Worm (Caenorhabditis elegans) whole organism, early embryonic: ENCODE data around the gene smg-8.
A peak's percentile ranks its signal among the peaks of the same experiment; 100 is the strongest.

Experiments used
- B0310.2 ChIP-seq: sonication (generic microtip); optimal IDR thresholded peaks from 2 replicates; lab custom pipeline; 2016; ENCODE audit warnings: mild to moderate bottlenecking, missing genetic modification characterization, missing compliant biosample characterization
- F13C5.2 ChIP-seq: sonication (generic microtip); optimal IDR thresholded peaks from 2 replicates; lab custom pipeline; 2017; ENCODE audit warnings: mild to moderate bottlenecking, missing genetic modification characterization, inconsistent platforms, missing compliant biosample characterization
- aly-1 ChIP-seq: sonication (generic microtip); optimal IDR thresholded peaks from 2 replicates; lab custom pipeline; 2016; ENCODE audit warnings: missing genetic modification characterization, missing compliant biosample characterization
- ama-1 ChIP-seq: fragments of 150-350 bp; optimal IDR thresholded peaks from 2 replicates; lab custom pipeline; 2014
- ceh-13 ChIP-seq: fragments of 200-800 bp; sonication (Bioruptor generic); optimal IDR thresholded peaks from 2 replicates; lab custom pipeline; 2018; ENCODE audit warnings: mild to moderate bottlenecking, missing genetic modification characterization, missing compliant biosample characterization
- ceh-36 ChIP-seq: sonication (generic microtip); optimal IDR thresholded peaks from 2 replicates; lab custom pipeline; 2016; ENCODE audit warnings: missing genetic modification characterization, inconsistent platforms, missing compliant biosample characterization
- ets-7 ChIP-seq: sonication (generic microtip); optimal IDR thresholded peaks from 2 replicates; lab custom pipeline; 2016; ENCODE audit warnings: missing genotype, missing genetic modification characterization, missing compliant biosample characterization
- flt-1 ChIP-seq: fragments of 200-800 bp; sonication (Bioruptor generic); IDR thresholded peaks from 2 replicates; pipeline ENCODE4 v1.3.6; 2022; ENCODE audit warnings: missing genetic modification characterization, missing compliant biosample characterization
- hmbx-1 ChIP-seq: sonication (generic microtip); optimal IDR thresholded peaks from 2 replicates; lab custom pipeline; 2016; ENCODE audit warnings: mild to moderate bottlenecking, missing genetic modification characterization, missing compliant biosample characterization
- hmg-4 ChIP-seq: fragments of 200-800 bp; sonication (Bioruptor generic); optimal IDR thresholded peaks from 2 replicates; lab custom pipeline; 2018; ENCODE audit warnings: mild to moderate bottlenecking, missing genetic modification characterization, missing compliant biosample characterization
- hnd-1 ChIP-seq: sonication (generic microtip); optimal IDR thresholded peaks from 2 replicates; lab custom pipeline; 2016; ENCODE audit warnings: missing genetic modification characterization, missing compliant biosample characterization
- pes-1 ChIP-seq: fragments of 200-800 bp; sonication (Bioruptor generic); IDR thresholded peaks from 2 replicates; pipeline ENCODE4 v1.3.6; 2022; ENCODE audit warnings: missing genetic modification reagents, missing genetic modification characterization, missing compliant biosample characterization
- scrt-1 ChIP-seq: fragments of 200-800 bp; sonication (Bioruptor generic); IDR thresholded peaks from 2 replicates; pipeline ENCODE4 v1.3.6; 2022; ENCODE audit warnings: missing genetic modification characterization, missing compliant biosample characterization
- sea-1 ChIP-seq: fragments of 200-800 bp; sonication (Bioruptor generic); conservative IDR thresholded peaks from 2 replicates; pipeline ENCODE4 v1.3.6; 2022; ENCODE audit warnings: missing genetic modification characterization, missing compliant biosample characterization
- tbx-11 ChIP-seq: fragments of 200-800 bp; sonication (Bioruptor generic); IDR thresholded peaks from 2 replicates; pipeline ENCODE4 v1.3.6; 2022; ENCODE audit warnings: missing genetic modification characterization, missing compliant biosample characterization
- tbx-37 ChIP-seq: fragments of 200-800 bp; sonication (Bioruptor generic); conservative IDR thresholded peaks from 2 replicates; pipeline ENCODE4 v1.3.6; 2022; ENCODE audit warnings: missing genetic modification reagents, missing genetic modification characterization, missing compliant biosample characterization
- tra-4 ChIP-seq: sonication (generic microtip); optimal IDR thresholded peaks from 2 replicates; lab custom pipeline; 2017; ENCODE audit warnings: missing genetic modification characterization, missing compliant biosample characterization

The smg-8 gene

ce11 chrII:14437922-14438458 is 3.2 kb upstream of the smg-8 start, which contains the start of gene K04B12.2:
Gene K04B12.2 (minus strand): TSS chrII:14437972.
- TF ChIP-seq F13C5.2 (tag; lab: Kevin White, UChicago) = peak; percentile 60
- TF ChIP-seq ceh-13 (GFP tag; lab: Kevin White, UChicago) = no peak
- no peak for TF ChIP-seq ets-7 (tag; lab: Kevin White, UChicago)
- TF ChIP-seq hmg-4 = peak; percentile 59
- 0 out of 2 replicates have a peak, but pooled peaks have one; percentile 17 for TF ChIP-seq sea-1 (GFP tag; lab: Robert Waterston, UW)
- no peak for TF ChIP-seq tbx-37 (GFP tag; lab: Robert Waterston, UW)
- TF ChIP-seq hnd-1 (tag; lab: Kevin White, UChicago) = no peak

ce11 chrII:14451934-14452333 is 10.7 kb downstream of the smg-8 start:
- TF ChIP-seq aly-1 (tag; lab: Kevin White, UChicago) = no peak
- TF ChIP-seq sea-1 (GFP tag; lab: Robert Waterston, UW) = no peak
- TF ChIP-seq hnd-1 (tag; lab: Kevin White, UChicago) = no peak
- TF ChIP-seq scrt-1 (GFP tag; lab: Robert Waterston, UW) = no peak
- TF ChIP-seq ama-1 (lab: Kevin White, UChicago) = no peak

- TF ChIP-seq ama-1 (lab: Kevin White, UChicago) = no peak
- no peak for TF ChIP-seq hnd-1 (tag; lab: Kevin White, UChicago)
- no peak for TF ChIP-seq tbx-11 (GFP tag; lab: Robert Waterston, UW)
- no peak for TF ChIP-seq ceh-13 (GFP tag; lab: Kevin White, UChicago)
- no peak for TF ChIP-seq tbx-37 (GFP tag; lab: Robert Waterston, UW)
- TF ChIP-seq ceh-36 = no peak
- TF ChIP-seq pes-1 = no peak
- TF ChIP-seq flt-1 = no peak
- TF ChIP-seq hmg-4 = no peak
- TF ChIP-seq tra-4 (tag; lab: Kevin White, UChicago) = no peak
- TF ChIP-seq B0310.2 (tag; lab: Kevin White, UChicago) = no peak
- TF ChIP-seq ets-7 (tag; lab: Kevin White, UChicago) = no peak
- TF ChIP-seq aly-1 (tag; lab: Kevin White, UChicago) = no peak
- TF ChIP-seq sea-1 (GFP tag; lab: Robert Waterston, UW) = no peak
Measured at ce11 chrII:14455332-14455731, 14.1 kb downstream of the smg-8 start, which contains the start of gene dmsr-6. Gene dmsr-6 (plus strand): TSS chrII:14455632.

ce11 chrII:14470020-14470419 is 28.8 kb downstream of the smg-8 start:
- TF ChIP-seq pes-1 = no peak
- no peak for TF ChIP-seq aly-1 (tag; lab: Kevin White, UChicago)
- TF ChIP-seq ceh-36 = no peak
- TF ChIP-seq sea-1 (GFP tag; lab: Robert Waterston, UW) = no peak
- no peak for TF ChIP-seq B0310.2 (tag; lab: Kevin White, UChicago)
- TF ChIP-seq tbx-11 (GFP tag; lab: Robert Waterston, UW) = no peak
- TF ChIP-seq scrt-1 (GFP tag; lab: Robert Waterston, UW) = no peak
- TF ChIP-seq hnd-1 (tag; lab: Kevin White, UChicago) = no peak
- no peak for TF ChIP-seq ets-7 (tag; lab: Kevin White, UChicago)
- TF ChIP-seq tbx-37 (GFP tag; lab: Robert Waterston, UW) = no peak
- TF ChIP-seq ama-1 (lab: Kevin White, UChicago) = no peak
- TF ChIP-seq hmbx-1 (tag; lab: Kevin White, UChicago) = no peak
- TF ChIP-seq tra-4 (tag; lab: Kevin White, UChicago) = no peak
- TF ChIP-seq ceh-13 (GFP tag; lab: Kevin White, UChicago) = no peak

ce11 chrII:14474700-14475099 is 33.5 kb downstream of the smg-8 start:
- TF ChIP-seq flt-1 = peak; percentile 70
- TF ChIP-seq sea-1 (GFP tag; lab: Robert Waterston, UW) = 0 out of 2 replicates have a peak, but pooled peaks have one; percentile 60
- peak; percentile 25 for TF ChIP-seq ceh-36
- 0 out of 2 replicates have a peak, but pooled peaks have one; percentile 25 for TF ChIP-seq tbx-37 (GFP tag; lab: Robert Waterston, UW)
- peak; percentile 56 for TF ChIP-seq scrt-1 (GFP tag; lab: Robert Waterston, UW)
- peak; percentile 73 for TF ChIP-seq pes-1
- no peak for TF ChIP-seq aly-1 (tag; lab: Kevin White, UChicago)
- TF ChIP-seq ceh-13 (GFP tag; lab: Kevin White, UChicago) = no peak
- TF ChIP-seq hmg-4 = peak; percentile 0

ce11 chrII:14479583-14480245 is 38.5 kb downstream of the smg-8 start, which contains the start of gene C13B4.1:
Gene C13B4.1 (minus strand): TSS chrII:14479633.
- no peak for TF ChIP-seq flt-1
- no peak for TF ChIP-seq scrt-1 (GFP tag; lab: Robert Waterston, UW)
- TF ChIP-seq pes-1 = no peak
- no peak for TF ChIP-seq B0310.2 (tag; lab: Kevin White, UChicago)
- TF ChIP-seq aly-1 (tag; lab: Kevin White, UChicago) = no peak
- no peak for TF ChIP-seq F13C5.2 (tag; lab: Kevin White, UChicago)
- no peak for TF ChIP-seq ets-7 (tag; lab: Kevin White, UChicago)
- no peak for TF ChIP-seq ama-1 (lab: Kevin White, UChicago)
- TF ChIP-seq ceh-13 (GFP tag; lab: Kevin White, UChicago) = no peak
- TF ChIP-seq hmg-4 = no peak
- TF ChIP-seq hmbx-1 (tag; lab: Kevin White, UChicago) = no peak
- no peak for TF ChIP-seq tbx-37 (GFP tag; lab: Robert Waterston, UW)
- no peak for TF ChIP-seq ceh-36
- no peak for TF ChIP-seq sea-1 (GFP tag; lab: Robert Waterston, UW)
- TF ChIP-seq tra-4 (tag; lab: Kevin White, UChicago) = no peak
- no peak for TF ChIP-seq tbx-11 (GFP tag; lab: Robert Waterston, UW)
- no peak for TF ChIP-seq hnd-1 (tag; lab: Kevin White, UChicago)

- no peak for TF ChIP-seq hnd-1 (tag; lab: Kevin White, UChicago)
- TF ChIP-seq tbx-37 (GFP tag; lab: Robert Waterston, UW) = no peak
- TF ChIP-seq tra-4 (tag; lab: Kevin White, UChicago) = no peak
- TF ChIP-seq aly-1 (tag; lab: Kevin White, UChicago) = no peak
- TF ChIP-seq ama-1 (lab: Kevin White, UChicago) = no peak
- no peak for TF ChIP-seq tbx-11 (GFP tag; lab: Robert Waterston, UW)
- TF ChIP-seq ceh-36 = no peak
- TF ChIP-seq F13C5.2 (tag; lab: Kevin White, UChicago) = no peak
- no peak for TF ChIP-seq scrt-1 (GFP tag; lab: Robert Waterston, UW)
- no peak for TF ChIP-seq sea-1 (GFP tag; lab: Robert Waterston, UW)
- no peak for TF ChIP-seq pes-1
- TF ChIP-seq ets-7 (tag; lab: Kevin White, UChicago) = no peak
- no peak for TF ChIP-seq flt-1
Measured at ce11 chrII:14480772-14481171, 39.6 kb downstream of the smg-8 start.
